Worm (Caenorhabditis elegans) whole organism, early embryonic: ENCODE data around the gene C12D5.10.

ENCODE experiments used
- aly-1 ChIP-seq: sonication (generic microtip); optimal IDR thresholded peaks from 2 replicates; lab custom pipeline; 2016; ENCODE audit warnings: missing genetic modification characterization, missing compliant biosample characterization
- hmg-4 ChIP-seq: fragments of 200-800 bp; sonication (Bioruptor generic); optimal IDR thresholded peaks from 2 replicates; lab custom pipeline; 2018; ENCODE audit warnings: mild to moderate bottlenecking, missing genetic modification characterization, missing compliant biosample characterization
- tbx-37 ChIP-seq: fragments of 200-800 bp; sonication (Bioruptor generic); conservative IDR thresholded peaks from 2 replicates; pipeline ENCODE4 v1.3.6; 2022; ENCODE audit warnings: missing genetic modification reagents, missing genetic modification characterization, missing compliant biosample characterization

C12D5.10 gene

DNA sequence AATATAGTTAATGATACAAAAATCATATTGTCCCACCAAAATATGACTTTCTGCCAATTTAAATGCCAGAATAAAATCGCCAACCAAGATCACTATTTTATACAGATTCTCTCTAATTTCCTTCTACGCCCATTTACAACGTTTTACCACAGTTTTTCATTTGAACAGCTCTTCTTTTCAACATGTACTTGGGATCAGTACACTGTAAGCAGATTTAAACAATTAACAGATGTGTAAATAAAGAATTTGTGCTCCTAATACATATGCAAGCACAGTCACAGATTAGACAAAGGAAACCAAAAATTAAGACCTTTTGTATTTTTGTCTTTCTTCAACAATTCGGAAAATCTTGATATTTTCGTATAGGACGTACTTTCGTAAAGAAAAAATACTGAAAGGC lies 49.9 kb downstream of the C12D5.10 start, which contains the start of gene F07C4.11:
TSS of gene F07C4.11 (minus strand) at position 101 of the 400 bp plus-strand sequence.
- TF ChIP-seq hmg-4 (GFP tag; lab: Kevin White, UChicago) (no peak), aly-1 (no peak), tbx-37 (no peak)
